Fruit fly (Drosophila melanogaster) whole organism, embryonic: ENCODE results near the gene CG42820.
A peak's percentile ranks its signal among the peaks of the same experiment; 100 is the strongest.

Experiments
- bbx ChIP-seq: fragments of 200-800 bp; sonication (Bioruptor generic); IDR thresholded peaks from 2 replicates; pipeline ENCODE4 v1.3.6; 2022; ENCODE audit warnings: missing biosample characterization, missing genetic modification characterization; ENCODE audit not compliant: partially characterized antibody
- dimm ChIP-seq: fragments of 200-800 bp; sonication (Bioruptor generic); IDR thresholded peaks from 2 replicates; pipeline ENCODE4 v1.3.6; 2022; ENCODE audit warnings: missing biosample characterization, missing genetic modification characterization
- hkb ChIP-seq, 2 experiments: fragments of 200-800 bp in 1 of 2; fragments of >200 bp in 1 of 2; sonication (Bioruptor generic) in 1 of 2; IDR thresholded peaks in 1 of 2; optimal IDR thresholded peaks in 1 of 2; 2 replicates each; pipeline versions ENCODE4 v1.3.6 to Lab custom; 2017 to 2022; ENCODE audit warnings: missing biosample characterization in 1 of 2, missing genetic modification characterization in 1 of 2
- so ChIP-seq: fragments of 200-800 bp; sonication (Bioruptor generic); IDR thresholded peaks from 3 replicates; pipeline ENCODE4 v1.3.6; 2022; ENCODE audit warnings: missing biosample characterization, missing genetic modification characterization

dm6 chr2L:8362273-8362954, 29.8 kb downstream of the CG42820 start, which contains the start of gene CG7627:
- peak; percentile 70; the same call in 1 of the 2 replicates for TF ChIP-seq dimm (GFP tag; lab: Robert Waterston, UW)
- no peak for TF ChIP-seq hkb (optimal IDR thresholded peaks at IDR 0.05; lab: Kevin White, UChicago)
- TF ChIP-seq hkb (GFP tag; IDR thresholded peaks at IDR 0.05; lab: Robert Waterston, UW), result peak; percentile 84
- peak; percentile 48; the same call in 1 of the 2 replicates for TF ChIP-seq bbx (GFP tag; lab: Robert Waterston, UW)
- TF ChIP-seq so (GFP tag; lab: Robert Waterston, UW), result peak; percentile 74
